Fruit fly (Drosophila melanogaster) whole organism, embryonic: ENCODE data around the gene dah.

Experiments
- BEAF-32 ChIP-seq: fragments of 200-800 bp; sonication (Bioruptor generic); optimal IDR thresholded peaks from 3 replicates; lab custom pipeline; 2017; ENCODE audit warnings: missing biosample characterization, missing genetic modification characterization, mild to moderate bottlenecking, moderate library complexity, missing genetic modification reagents
- CG11723 ChIP-seq: fragments of 200-800 bp; sonication (Bioruptor generic); optimal IDR thresholded peaks from 2 replicates; lab custom pipeline; 2017; ENCODE audit warnings: missing biosample characterization, mild to moderate bottlenecking, missing genetic modification characterization
- CG12155 ChIP-seq: fragments of 200-800 bp; sonication (Bioruptor generic); optimal IDR thresholded peaks from 3 replicates; lab custom pipeline; 2016; ENCODE audit warnings: missing biosample characterization, missing genetic modification characterization
- CG12659 ChIP-seq: fragments of 200-800 bp; sonication (Bioruptor generic); optimal IDR thresholded peaks from 3 replicates; lab custom pipeline; 2017; ENCODE audit warnings: mild to moderate bottlenecking, missing biosample characterization, missing genetic modification reagents, missing genetic modification characterization
- CG13894 ChIP-seq: fragments of 200-800 bp; sonication (Bioruptor generic); optimal IDR thresholded peaks from 3 replicates; lab custom pipeline; 2018; ENCODE audit warnings: missing biosample characterization, mild to moderate bottlenecking, missing genetic modification characterization, moderate library complexity
- CG15601 ChIP-seq: fragments of 200-800 bp; sonication (Bioruptor generic); optimal IDR thresholded peaks from 3 replicates; lab custom pipeline; 2019; ENCODE audit warnings: missing biosample characterization, mild to moderate bottlenecking, missing genetic modification characterization, moderate library complexity
- CG1602 ChIP-seq: fragments of 200-800 bp; sonication (Bioruptor generic); optimal IDR thresholded peaks from 3 replicates; lab custom pipeline; 2016; ENCODE audit warnings: missing biosample characterization, missing genetic modification characterization
- CG17186 ChIP-seq: fragments of 200-800 bp; sonication (Bioruptor generic); optimal IDR thresholded peaks from 3 replicates; lab custom pipeline; 2017; ENCODE audit warnings: missing biosample characterization, missing genetic modification reagents, missing genetic modification characterization
- CG18764 ChIP-seq: fragments of 200-800 bp; sonication (Bioruptor generic); optimal IDR thresholded peaks from 3 replicates; lab custom pipeline; 2016; ENCODE audit warnings: missing biosample characterization, missing genetic modification characterization
- CG2129 ChIP-seq: fragments of 200-800 bp; sonication (Bioruptor generic); IDR thresholded peaks from 2 replicates; pipeline ENCODE4 v1.3.6; 2022; ENCODE audit warnings: missing biosample characterization, missing genetic modification characterization; ENCODE audit not compliant: partially characterized antibody
- CG2678 ChIP-seq: fragments of 200-800 bp; sonication (Bioruptor generic); optimal IDR thresholded peaks from 3 replicates; lab custom pipeline; 2019; ENCODE audit warnings: missing biosample characterization, mild to moderate bottlenecking, missing genetic modification characterization, moderate library complexity
- CG2889 ChIP-seq: fragments of 200-800 bp; sonication (Bioruptor generic); IDR thresholded peaks from 3 replicates; pipeline ENCODE4 v1.3.6; 2022; ENCODE audit warnings: missing biosample characterization, missing genetic modification characterization
- CG3065 ChIP-seq: fragments of 200-800 bp; sonication (Bioruptor generic); optimal IDR thresholded peaks from 2 replicates; lab custom pipeline; 2016; ENCODE audit warnings: missing biosample characterization, missing genetic modification characterization
- CG4707 ChIP-seq: fragments of 200-800 bp; sonication (Bioruptor generic); optimal IDR thresholded peaks from 2 replicates; lab custom pipeline; 2018; ENCODE audit warnings: missing biosample characterization, mild to moderate bottlenecking, missing genetic modification characterization, moderate library complexity
- Dfd ChIP-seq, 2 experiments: fragments of >200 bp; optimal IDR thresholded peaks; 2 replicates each; lab custom pipeline; 2017; ENCODE audit warnings: missing biosample characterization in 2 of 2, missing genetic modification characterization in 2 of 2
- Dref ChIP-seq: fragments of 200-800 bp; sonication (Bioruptor generic); IDR thresholded peaks from 2 replicates; pipeline ENCODE4 v1.3.6; 2022; ENCODE audit warnings: missing biosample characterization, missing genetic modification characterization
- E2f1 ChIP-seq: fragments of 200-800 bp; sonication (Bioruptor generic); IDR thresholded peaks from 2 replicates; pipeline ENCODE4 v1.3.6; 2022; ENCODE audit warnings: missing biosample characterization, missing genetic modification characterization
- Elba2 ChIP-seq: fragments of 200-800 bp; sonication (Bioruptor generic); optimal IDR thresholded peaks from 3 replicates; lab custom pipeline; 2016; ENCODE audit warnings: missing biosample characterization, missing genetic modification characterization
- Gsc ChIP-seq: fragments of 200-800 bp; sonication (Bioruptor generic); IDR thresholded peaks from 2 replicates; pipeline ENCODE4 v1.3.6; 2022; ENCODE audit warnings: missing biosample characterization, missing genetic modification characterization
- Hsf ChIP-seq: fragments of 200-800 bp; sonication (Bioruptor generic); optimal IDR thresholded peaks from 3 replicates; lab custom pipeline; 2016; ENCODE audit warnings: missing biosample characterization, missing genetic modification characterization
- Kr ChIP-seq: fragments of 200-800 bp; sonication (Bioruptor generic); optimal IDR thresholded peaks from 2 replicates; lab custom pipeline; 2017; ENCODE audit warnings: missing biosample characterization, mild to moderate bottlenecking, missing genetic modification characterization
- Med ChIP-seq: fragments of 200-800 bp; sonication (Bioruptor generic); peaks from one replicate; lab custom pipeline; 2016; ENCODE audit warnings: missing biosample characterization, missing genetic modification characterization, mild to moderate bottlenecking, inconsistent platforms, moderate library complexity
- NFAT ChIP-seq: fragments of 200-800 bp; sonication (Bioruptor generic); IDR thresholded peaks from 2 replicates; pipeline ENCODE4 v1.3.6; 2022; ENCODE audit warnings: missing biosample characterization, missing genetic modification characterization
- Optix ChIP-seq: fragments of 200-800 bp; sonication (Bioruptor generic); IDR thresholded peaks from 3 replicates; pipeline ENCODE4 v1.3.6; 2022; ENCODE audit warnings: missing biosample characterization, missing genetic modification characterization
- Ravus ChIP-seq: fragments of 200-800 bp; sonication (Bioruptor generic); IDR thresholded peaks from 2 replicates; pipeline ENCODE4 v1.3.6; 2022; ENCODE audit warnings: missing biosample characterization, missing genetic modification characterization
- Scr ChIP-seq: fragments of 200-800 bp; sonication (Bioruptor generic); IDR thresholded peaks from 2 replicates; pipeline ENCODE4 v1.3.6; 2022; ENCODE audit warnings: missing biosample characterization, missing genetic modification characterization; ENCODE audit not compliant: partially characterized antibody
- Side ChIP-seq: fragments of 200-800 bp; sonication (Bioruptor generic); optimal IDR thresholded peaks from 2 replicates; lab custom pipeline; 2016; ENCODE audit warnings: missing biosample characterization, missing genetic modification characterization
- Sry-δ ChIP-seq: fragments of 200-800 bp; sonication (Bioruptor generic); optimal IDR thresholded peaks from 2 replicates; lab custom pipeline; 2016; ENCODE audit warnings: missing biosample characterization, missing genetic modification characterization
- TFAM ChIP-seq: fragments of 200-800 bp; sonication (Bioruptor generic); optimal IDR thresholded peaks from 2 replicates; lab custom pipeline; 2017; ENCODE audit warnings: missing biosample characterization, missing genetic modification characterization, inconsistent platforms
- ara ChIP-seq: fragments of 200-800 bp; sonication (Bioruptor generic); IDR thresholded peaks from 2 replicates; pipeline ENCODE4 v1.3.6; 2022; ENCODE audit warnings: missing biosample characterization, missing genetic modification characterization
- ash1 ChIP-seq: fragments of 200-800 bp; sonication (Bioruptor generic); optimal IDR thresholded peaks from 2 replicates; lab custom pipeline; 2018; ENCODE audit warnings: missing biosample characterization, mild to moderate bottlenecking, missing genetic modification characterization
- ci ChIP-seq: fragments of 200-800 bp; sonication (Bioruptor generic); IDR thresholded peaks from 3 replicates; pipeline ENCODE4 v1.3.6; 2022; ENCODE audit warnings: missing biosample characterization, missing genetic modification characterization
- exex ChIP-seq: fragments of 200-800 bp; sonication (Bioruptor generic); optimal IDR thresholded peaks from 4 replicates; lab custom pipeline; 2018; ENCODE audit warnings: missing biosample characterization, mild to moderate bottlenecking, missing genetic modification characterization, moderate library complexity
- fru ChIP-seq: fragments of >200 bp; optimal IDR thresholded peaks from 2 replicates; lab custom pipeline; 2017
- gsb-n ChIP-seq: fragments of 200-800 bp; sonication (Bioruptor generic); optimal IDR thresholded peaks from 3 replicates; lab custom pipeline; 2018; ENCODE audit warnings: missing biosample characterization, mild to moderate bottlenecking, missing genetic modification characterization
- ind ChIP-seq: fragments of 200-800 bp; sonication (Bioruptor generic); optimal IDR thresholded peaks from 3 replicates; lab custom pipeline; 2016; ENCODE audit warnings: missing biosample characterization, missing genetic modification characterization
- kni ChIP-seq: fragments of 200-800 bp; sonication (Bioruptor generic); optimal IDR thresholded peaks from 3 replicates; lab custom pipeline; 2017; ENCODE audit warnings: mild to moderate bottlenecking, missing biosample characterization, missing genetic modification reagents, missing genetic modification characterization
- lbe ChIP-seq: fragments of 200-800 bp; sonication (Bioruptor generic); optimal IDR thresholded peaks from 2 replicates; lab custom pipeline; 2016; ENCODE audit warnings: missing biosample characterization, mild to moderate bottlenecking, missing genetic modification characterization
- nau ChIP-seq: fragments of 200-800 bp; sonication (Bioruptor generic); optimal IDR thresholded peaks from 3 replicates; lab custom pipeline; 2017; ENCODE audit warnings: missing biosample characterization, mild to moderate bottlenecking, missing genetic modification characterization, missing genetic modification reagents
- sens-2 ChIP-seq: fragments of 200-800 bp; sonication (Bioruptor generic); IDR thresholded peaks from 2 replicates; pipeline ENCODE4 v1.3.6; 2022; ENCODE audit warnings: missing biosample characterization, missing genetic modification characterization
- z ChIP-seq: fragments of 200-800 bp; sonication (Bioruptor generic); IDR thresholded peaks from 3 replicates; pipeline ENCODE4 v1.3.6; 2022; ENCODE audit warnings: missing biosample characterization, missing genetic modification characterization

dah gene

DNA sequence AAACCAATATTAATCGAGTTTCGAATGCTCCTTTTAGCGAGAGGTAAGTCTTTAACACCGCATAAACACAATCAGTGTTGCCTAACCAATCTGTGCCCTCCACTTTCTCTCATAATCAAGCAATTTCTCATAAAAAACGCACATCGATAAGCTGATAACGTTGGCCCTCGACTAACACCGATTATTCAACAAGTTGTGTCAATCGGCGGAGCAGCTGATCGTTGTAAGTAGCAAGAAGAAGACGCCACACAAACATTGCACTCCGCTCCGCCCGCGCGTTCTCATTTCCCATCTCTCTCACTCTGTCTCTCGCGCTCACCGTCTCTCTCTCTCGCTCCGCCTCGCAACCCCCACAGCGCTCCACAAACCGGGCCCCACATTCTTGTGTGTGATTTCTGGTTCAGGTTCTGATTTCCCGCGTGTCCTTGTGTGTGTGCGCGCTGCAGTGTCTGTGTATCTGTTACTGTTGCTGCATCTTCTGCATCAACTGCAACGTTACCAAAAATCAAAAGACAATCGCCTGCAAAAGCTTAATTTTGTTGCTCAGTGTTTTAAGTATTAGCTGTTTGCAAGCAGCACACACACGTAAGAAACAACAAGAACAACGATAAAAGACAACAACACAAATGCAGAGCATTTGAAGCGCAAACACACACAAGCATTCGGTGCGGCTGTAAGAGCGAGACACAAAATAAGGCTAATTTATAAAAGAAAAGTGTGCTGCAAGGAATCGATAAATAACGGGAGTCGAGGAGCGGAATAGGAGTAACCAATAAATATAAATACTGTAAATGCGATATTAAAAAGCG, 5.1 kb downstream of the dah start, which contains the start of the genes CG9114 and HDAC6 (continued):
- TF ChIP-seq gsb-n (tag; lab: Kevin White, UChicago) (no peak), Sry-δ (GFP tag; lab: Kevin White, UChicago) (peak; percentile 73), lbe (GFP tag; lab: Kevin White, UChicago) (no peak), TFAM (no peak), CG2678 (tag; lab: Kevin White, UChicago) (no peak), NFAT (GFP tag; lab: Robert Waterston, UW) (peak; percentile 10; the same call in 1 of the 2 replicates), CG15601 (tag; lab: Kevin White, UChicago) (no peak), CG4707 (no peak), CG1602 (GFP tag; lab: Kevin White, UChicago) (no peak), CG2129 (peak; percentile 70; the same call in 1 of the 2 replicates), Gsc (GFP tag; lab: Robert Waterston, UW) (no peak), Hsf (no peak), Side (no peak), CG12659 (GFP tag; lab: Kevin White, UChicago) (peak; percentile 31), ara (GFP tag; lab: Robert Waterston, UW) (no peak), Ravus (GFP tag; lab: Robert Waterston, UW) (no peak), ind (GFP tag; lab: Kevin White, UChicago) (no peak), CG12155 (GFP tag; lab: Kevin White, UChicago) (no peak), kni (GFP tag; lab: Kevin White, UChicago) (peak; percentile 89), Optix (no peak), fru (lab: Kevin White, UChicago) (no peak), BEAF-32 (peak; percentile 83), Scr (GFP tag; lab: Robert Waterston, UW) (peak; percentile 91), CG11723 (GFP tag; lab: Kevin White, UChicago) (no peak), Elba2 (GFP tag; lab: Kevin White, UChicago) (no peak), Dfd (GFP tag; optimal IDR thresholded peaks at IDR 0.05; lab: Kevin White, UChicago) (no peak), ci (peak; percentile 64), exex (tag; lab: Kevin White, UChicago) (peak; percentile 5), E2f1 (GFP tag; lab: Robert Waterston, UW) (peak; percentile 47; the same call in 1 of the 2 replicates), Med (GFP tag; lab: Kevin White, UChicago) (peak; percentile 86), Dref (GFP tag; lab: Robert Waterston, UW) (peak; percentile 74), nau (GFP tag; lab: Kevin White, UChicago) (no peak), ash1 (GFP tag; lab: Kevin White, UChicago) (no peak), CG3065 (GFP tag; lab: Kevin White, UChicago) (no peak), Kr (GFP tag; lab: Kevin White, UChicago) (no peak), CG2889 (GFP tag; lab: Robert Waterston, UW) (no peak), z (GFP tag; lab: Robert Waterston, UW) (no peak), CG17186 (GFP tag; lab: Kevin White, UChicago) (peak; percentile 11), CG13894 (tag; lab: Kevin White, UChicago) (no peak), sens-2 (GFP tag; lab: Robert Waterston, UW) (0 out of 2 replicates have a peak, but pooled peaks have one; percentile 52), CG18764 (GFP tag; lab: Kevin White, UChicago) (no peak)
